Fruit fly (Drosophila melanogaster) whole organism, embryonic: ENCODE measurements around the gene mRpS14.
A peak's percentile ranks its signal among the peaks of the same experiment; 100 is the strongest.

Experiments used
- Adf1 ChIP-seq: fragments of 200-800 bp; sonication (Bioruptor generic); IDR thresholded peaks from 2 replicates; pipeline ENCODE4 v1.3.6; 2022; ENCODE audit warnings: missing biosample characterization, missing genetic modification characterization
- Atf-2 ChIP-seq: fragments of 200-800 bp; sonication (Bioruptor generic); optimal IDR thresholded peaks from 2 replicates; lab custom pipeline; 2016; ENCODE audit warnings: missing biosample characterization, missing genetic modification characterization
- Bgb ChIP-seq: fragments of 200-800 bp; sonication (Bioruptor generic); IDR thresholded peaks from 2 replicates; pipeline ENCODE4 v1.3.6; 2022; ENCODE audit warnings: missing biosample characterization, missing genetic modification characterization; ENCODE audit not compliant: partially characterized antibody
- CG10274 ChIP-seq: fragments of 200-800 bp; sonication (Bioruptor generic); optimal IDR thresholded peaks from 3 replicates; lab custom pipeline; 2017; ENCODE audit warnings: missing biosample characterization, mild to moderate bottlenecking, missing genetic modification characterization
- CG11093 ChIP-seq: fragments of 200-800 bp; sonication (Bioruptor generic); IDR thresholded peaks from 3 replicates; pipeline ENCODE4 v1.3.6; 2022; ENCODE audit warnings: missing biosample characterization, missing genetic modification characterization
- CG12659 ChIP-seq: fragments of 200-800 bp; sonication (Bioruptor generic); optimal IDR thresholded peaks from 3 replicates; lab custom pipeline; 2017; ENCODE audit warnings: mild to moderate bottlenecking, missing biosample characterization, missing genetic modification reagents, missing genetic modification characterization
- CG13624 ChIP-seq: fragments of 200-800 bp; sonication (Bioruptor generic); optimal IDR thresholded peaks from 2 replicates; lab custom pipeline; 2016; ENCODE audit warnings: missing biosample characterization, missing genetic modification characterization
- CG13894 ChIP-seq: fragments of 200-800 bp; sonication (Bioruptor generic); optimal IDR thresholded peaks from 3 replicates; lab custom pipeline; 2018; ENCODE audit warnings: missing biosample characterization, mild to moderate bottlenecking, missing genetic modification characterization, moderate library complexity
- CG15514 ChIP-seq: fragments of 200-800 bp; sonication (Bioruptor generic); optimal IDR thresholded peaks from 3 replicates; lab custom pipeline; 2017; ENCODE audit warnings: missing biosample characterization, missing genetic modification characterization, mild to moderate bottlenecking, moderate library complexity, missing genetic modification reagents
- CG18599 ChIP-seq: fragments of 200-800 bp; sonication (Bioruptor generic); optimal IDR thresholded peaks from 3 replicates; lab custom pipeline; 2017; ENCODE audit warnings: missing biosample characterization, missing genetic modification characterization, mild to moderate bottlenecking, moderate library complexity, missing genetic modification reagents
- CG2202 ChIP-seq: fragments of 200-800 bp; sonication (Bioruptor generic); optimal IDR thresholded peaks from 2 replicates; lab custom pipeline; 2018; ENCODE audit warnings: missing biosample characterization, mild to moderate bottlenecking, missing genetic modification characterization
- CG34224 ChIP-seq: fragments of 200-800 bp; sonication (Bioruptor generic); IDR thresholded peaks from 3 replicates; pipeline ENCODE4 v1.3.6; 2022; ENCODE audit warnings: missing biosample characterization, missing genetic modification characterization; ENCODE audit not compliant: partially characterized antibody
- CG34376 ChIP-seq: fragments of 200-800 bp; sonication (Bioruptor generic); optimal IDR thresholded peaks from 2 replicates; lab custom pipeline; 2018; ENCODE audit warnings: missing biosample characterization, mild to moderate bottlenecking, missing genetic modification characterization
- CG4820 ChIP-seq: fragments of 200-800 bp; sonication (Bioruptor generic); optimal IDR thresholded peaks from 3 replicates; lab custom pipeline; 2016; ENCODE audit warnings: missing biosample characterization, missing genetic modification characterization
- CG7745 ChIP-seq: fragments of 200-800 bp; sonication (Bioruptor generic); optimal IDR thresholded peaks from 2 replicates; lab custom pipeline; 2018; ENCODE audit warnings: missing biosample characterization, mild to moderate bottlenecking, missing genetic modification characterization, moderate library complexity
- CG7963 ChIP-seq: fragments of 200-800 bp; sonication (Bioruptor generic); IDR thresholded peaks from 3 replicates; pipeline ENCODE4 v1.3.6; 2022; ENCODE audit warnings: missing biosample characterization, missing genetic modification characterization; ENCODE audit not compliant: partially characterized antibody
- CG7987 ChIP-seq: fragments of 200-800 bp; sonication (Bioruptor generic); optimal IDR thresholded peaks from 2 replicates; lab custom pipeline; 2018; ENCODE audit warnings: missing biosample characterization, mild to moderate bottlenecking, missing genetic modification characterization, moderate library complexity
- CG9932 ChIP-seq: fragments of 200-800 bp; sonication (Bioruptor generic); IDR thresholded peaks from 2 replicates; pipeline ENCODE4 v1.3.6; 2022; ENCODE audit warnings: missing biosample characterization, missing genetic modification characterization
- CHES-1-like ChIP-seq: fragments of 200-800 bp; sonication (Bioruptor generic); optimal IDR thresholded peaks from 2 replicates; lab custom pipeline; 2016; ENCODE audit warnings: missing biosample characterization, missing genetic modification characterization
- D19B ChIP-seq: fragments of 200-800 bp; sonication (Bioruptor generic); optimal IDR thresholded peaks from 2 replicates; lab custom pipeline; 2017; ENCODE audit warnings: missing biosample characterization, mild to moderate bottlenecking, missing genetic modification characterization
- Elba2 ChIP-seq: fragments of 200-800 bp; sonication (Bioruptor generic); optimal IDR thresholded peaks from 3 replicates; lab custom pipeline; 2016; ENCODE audit warnings: missing biosample characterization, missing genetic modification characterization
- Fer1 ChIP-seq: fragments of 200-800 bp; sonication (Bioruptor generic); optimal IDR thresholded peaks from 2 replicates; lab custom pipeline; 2017; ENCODE audit warnings: missing biosample characterization, mild to moderate bottlenecking, missing genetic modification characterization
- Hand ChIP-seq: fragments of 200-800 bp; sonication (Bioruptor generic); optimal IDR thresholded peaks from 2 replicates; lab custom pipeline; 2017; ENCODE audit warnings: mild to moderate bottlenecking, missing biosample characterization, missing genetic modification reagents, missing genetic modification characterization
- HmgZ ChIP-seq: fragments of 200-800 bp; sonication (Bioruptor generic); optimal IDR thresholded peaks from 2 replicates; lab custom pipeline; 2018; ENCODE audit warnings: missing biosample characterization, mild to moderate bottlenecking, missing genetic modification characterization
- Med ChIP-seq: fragments of 200-800 bp; sonication (Bioruptor generic); peaks from one replicate; lab custom pipeline; 2016; ENCODE audit warnings: missing biosample characterization, missing genetic modification characterization, mild to moderate bottlenecking, inconsistent platforms, moderate library complexity
- Scr ChIP-seq: fragments of 200-800 bp; sonication (Bioruptor generic); IDR thresholded peaks from 2 replicates; pipeline ENCODE4 v1.3.6; 2022; ENCODE audit warnings: missing biosample characterization, missing genetic modification characterization; ENCODE audit not compliant: partially characterized antibody
- Sin3A ChIP-seq: fragments of >200 bp; optimal IDR thresholded peaks from 2 replicates; lab custom pipeline; 2018
- Sox102F ChIP-seq: fragments of 200-800 bp; sonication (Bioruptor generic); optimal IDR thresholded peaks from 2 replicates; lab custom pipeline; 2018; ENCODE audit warnings: missing biosample characterization, mild to moderate bottlenecking, missing genetic modification characterization, moderate library complexity
- Sry-β ChIP-seq: fragments of 200-800 bp; sonication (Bioruptor generic); optimal IDR thresholded peaks from 2 replicates; lab custom pipeline; 2018; ENCODE audit warnings: missing biosample characterization, mild to moderate bottlenecking, missing genetic modification characterization, moderate library complexity
- abd-A ChIP-seq: fragments of 200-800 bp; sonication (Bioruptor generic); optimal IDR thresholded peaks from 3 replicates; lab custom pipeline; 2019; ENCODE audit warnings: missing biosample characterization, mild to moderate bottlenecking, missing genetic modification characterization, moderate library complexity
- btn ChIP-seq: fragments of 200-800 bp; sonication (Bioruptor generic); optimal IDR thresholded peaks from 2 replicates; lab custom pipeline; 2016; ENCODE audit warnings: missing biosample characterization, missing genetic modification characterization
- cad ChIP-seq: fragments of >200 bp; optimal IDR thresholded peaks from 2 replicates; lab custom pipeline; 2017; ENCODE audit warnings: missing biosample characterization, missing genetic modification characterization
- caup ChIP-seq: fragments of 200-800 bp; sonication (Bioruptor generic); optimal IDR thresholded peaks from 3 replicates; lab custom pipeline; 2017; ENCODE audit warnings: missing biosample characterization, mild to moderate bottlenecking, missing genetic modification characterization, moderate library complexity; ENCODE audit not compliant: severe bottlenecking
- chif ChIP-seq, 2 experiments: fragments of 200-800 bp; sonication (Bioruptor generic); optimal IDR thresholded peaks; 3 replicates each; lab custom pipeline; 2016; ENCODE audit warnings: missing biosample characterization in 2 of 2, missing genetic modification characterization in 2 of 2
- dimm ChIP-seq: fragments of 200-800 bp; sonication (Bioruptor generic); IDR thresholded peaks from 2 replicates; pipeline ENCODE4 v1.3.6; 2022; ENCODE audit warnings: missing biosample characterization, missing genetic modification characterization
- en ChIP-seq: fragments of 200-800 bp; sonication (Bioruptor generic); optimal IDR thresholded peaks from 2 replicates; lab custom pipeline; 2016; ENCODE audit warnings: missing biosample characterization, missing genetic modification characterization
- ewg ChIP-seq: fragments of 200-800 bp; sonication (Bioruptor generic); optimal IDR thresholded peaks from 3 replicates; lab custom pipeline; 2017; ENCODE audit warnings: mild to moderate bottlenecking, missing biosample characterization, missing genetic modification reagents, missing genetic modification characterization
- gt ChIP-seq: fragments of 200-800 bp; sonication (Bioruptor generic); IDR thresholded peaks from 2 replicates; pipeline ENCODE4 v1.3.6; 2022; ENCODE audit warnings: missing biosample characterization, missing genetic modification characterization
- her ChIP-seq: fragments of 200-800 bp; sonication (Bioruptor generic); optimal IDR thresholded peaks from 2 replicates; lab custom pipeline; 2016; ENCODE audit warnings: missing biosample characterization, missing genetic modification characterization
- ken ChIP-seq: fragments of 200-800 bp; sonication (Bioruptor generic); IDR thresholded peaks from 3 replicates; pipeline ENCODE4 v1.3.6; 2022; ENCODE audit warnings: missing biosample characterization, missing genetic modification characterization
- lilli ChIP-seq: fragments of 200-800 bp; sonication (Bioruptor generic); optimal IDR thresholded peaks from 3 replicates; lab custom pipeline; 2016; ENCODE audit warnings: missing biosample characterization, missing genetic modification characterization
- pum ChIP-seq: fragments of 200-800 bp; sonication (Bioruptor generic); optimal IDR thresholded peaks from 2 replicates; lab custom pipeline; 2016; ENCODE audit warnings: missing biosample characterization, missing genetic modification characterization
- so ChIP-seq: fragments of 200-800 bp; sonication (Bioruptor generic); IDR thresholded peaks from 3 replicates; pipeline ENCODE4 v1.3.6; 2022; ENCODE audit warnings: missing biosample characterization, missing genetic modification characterization
- tll ChIP-seq, 2 experiments: fragments of 200-800 bp in 1 of 2; fragments of >200 bp in 1 of 2; sonication (Bioruptor generic) in 1 of 2; optimal IDR thresholded peaks; 2 replicates each; lab custom pipeline; 2017 to 2019; ENCODE audit warnings: missing biosample characterization in 2 of 2, missing genetic modification characterization in 2 of 2, mild to moderate bottlenecking in 1 of 2, moderate library complexity in 1 of 2
- tna ChIP-seq: fragments of 200-800 bp; sonication (Bioruptor generic); IDR thresholded peaks from 2 replicates; pipeline ENCODE4 v1.3.6; 2022; ENCODE audit warnings: missing biosample characterization, missing genetic modification characterization; ENCODE audit not compliant: partially characterized antibody
- trh ChIP-seq: fragments of 200-800 bp; sonication (Bioruptor generic); optimal IDR thresholded peaks from 2 replicates; lab custom pipeline; 2016; ENCODE audit warnings: missing biosample characterization, missing genetic modification characterization
- ttk ChIP-seq: fragments of 200-800 bp; sonication (Bioruptor generic); IDR thresholded peaks from 2 replicates; pipeline ENCODE4 v2.1.2; 2022; ENCODE audit warnings: missing biosample characterization, missing genetic modification characterization
- zen2 ChIP-seq: fragments of 200-800 bp; sonication (Bioruptor generic); IDR thresholded peaks from 3 replicates; pipeline ENCODE4 v1.3.6; 2022; ENCODE audit warnings: missing biosample characterization, missing genetic modification characterization; ENCODE audit not compliant: partially characterized antibody
- zfh2 ChIP-seq: fragments of 200-800 bp; sonication (Bioruptor generic); optimal IDR thresholded peaks from 2 replicates; lab custom pipeline; 2016; ENCODE audit warnings: missing biosample characterization, missing genetic modification characterization

The mRpS14 gene

dm6 chrX:19497782-19498440 is 17.9 kb upstream of the mRpS14 start:
- peak; percentile 29 for TF ChIP-seq caup (GFP tag; lab: Kevin White, UChicago)
- no peak for TF ChIP-seq en (GFP tag; lab: Kevin White, UChicago)
- peak; percentile 43; the same call in 1 of the 2 replicates for TF ChIP-seq Bgb (GFP tag; lab: Robert Waterston, UW)
- TF ChIP-seq Elba2 (GFP tag; lab: Kevin White, UChicago), result peak; percentile 36
- TF ChIP-seq ken (GFP tag; lab: Robert Waterston, UW), result no peak
- peak; percentile 47 for TF ChIP-seq CG18599 (GFP tag; lab: Kevin White, UChicago)
- no peak for TF ChIP-seq Sin3A (lab: Kevin White, UChicago)
- no peak for TF ChIP-seq Atf-2 (GFP tag; lab: Kevin White, UChicago)
- no peak for TF ChIP-seq Sry-β (GFP tag; lab: Kevin White, UChicago)
- peak; percentile 80; the same call in 2 of the 3 replicates for TF ChIP-seq so
- TF ChIP-seq cad, result no peak
- peak; percentile 98 for TF ChIP-seq D19B (GFP tag; lab: Kevin White, UChicago)
- no peak for TF ChIP-seq dimm
- TF ChIP-seq trh, result no peak
- no peak for TF ChIP-seq zen2 (GFP tag; lab: Robert Waterston, UW)
- peak; percentile 63 for TF ChIP-seq CG9932 (GFP tag; lab: Robert Waterston, UW)
- no peak for TF ChIP-seq ewg (GFP tag; lab: Kevin White, UChicago)
- no peak for TF ChIP-seq lilli
- no peak for TF ChIP-seq CG11093
- no peak for TF ChIP-seq tll (GFP tag; optimal IDR thresholded peaks at IDR 0.05; lab: Kevin White, UChicago)
- TF ChIP-seq zfh2 (GFP tag; lab: Kevin White, UChicago), result peak; percentile 13
- TF ChIP-seq tna (GFP tag; lab: Robert Waterston, UW), result no peak
- TF ChIP-seq CG12659 (GFP tag; lab: Kevin White, UChicago), result peak; percentile 28
- TF ChIP-seq CG13624 (GFP tag; lab: Kevin White, UChicago), result peak; percentile 1
- TF ChIP-seq HmgZ, result peak; percentile 34
- TF ChIP-seq chif (GFP tag; optimal IDR thresholded peaks at IDR 0.05; lab: Kevin White, UChicago), result no peak
- TF ChIP-seq CG15514 (GFP tag; lab: Kevin White, UChicago), result peak; percentile 71
- no peak for TF ChIP-seq btn (GFP tag; lab: Kevin White, UChicago)
- no peak for TF ChIP-seq CG2202 (tag; lab: Kevin White, UChicago)
- TF ChIP-seq CHES-1-like (GFP tag; lab: Kevin White, UChicago), result peak; percentile 4
- TF ChIP-seq abd-A (tag; lab: Kevin White, UChicago), result peak; percentile 1
- TF ChIP-seq CG13894 (tag; lab: Kevin White, UChicago), result peak; percentile 95
- no peak for TF ChIP-seq CG7963
- peak; percentile 16 for TF ChIP-seq her
- TF ChIP-seq Fer1 (GFP tag; lab: Kevin White, UChicago), result peak; percentile 39
- TF ChIP-seq CG34224, result 0 out of 3 replicates have a peak, but pooled peaks have one; percentile 9
- TF ChIP-seq CG34376, result peak; percentile 89
- TF ChIP-seq Med (GFP tag; lab: Kevin White, UChicago), result peak; percentile 75
- TF ChIP-seq Hand (GFP tag; lab: Kevin White, UChicago), result peak; percentile 43
- no peak for TF ChIP-seq ttk
- TF ChIP-seq gt (GFP tag; lab: Robert Waterston, UW), result no peak
- no peak for TF ChIP-seq CG7987 (GFP tag; lab: Kevin White, UChicago)
- peak; percentile 59; the same call in 1 of the 2 replicates for TF ChIP-seq Adf1
- TF ChIP-seq CG10274, result no peak
- no peak for TF ChIP-seq pum (GFP tag; lab: Kevin White, UChicago)
- TF ChIP-seq CG7745, result no peak
- TF ChIP-seq Sox102F, result no peak
- no peak for TF ChIP-seq Scr (GFP tag; lab: Robert Waterston, UW)
- TF ChIP-seq CG4820, result no peak
